Fruit fly (Drosophila melanogaster) whole organism, larva: ENCODE data around the gene Polr1E.

ENCODE experiments used
- noc ChIP-seq: fragments of 200-800 bp; sonication (Bioruptor generic); optimal IDR thresholded peaks from 3 replicates; lab custom pipeline; 2019; ENCODE audit warnings: missing biosample characterization, mild to moderate bottlenecking, missing genetic modification characterization, moderate library complexity

The Polr1E gene

DNA sequence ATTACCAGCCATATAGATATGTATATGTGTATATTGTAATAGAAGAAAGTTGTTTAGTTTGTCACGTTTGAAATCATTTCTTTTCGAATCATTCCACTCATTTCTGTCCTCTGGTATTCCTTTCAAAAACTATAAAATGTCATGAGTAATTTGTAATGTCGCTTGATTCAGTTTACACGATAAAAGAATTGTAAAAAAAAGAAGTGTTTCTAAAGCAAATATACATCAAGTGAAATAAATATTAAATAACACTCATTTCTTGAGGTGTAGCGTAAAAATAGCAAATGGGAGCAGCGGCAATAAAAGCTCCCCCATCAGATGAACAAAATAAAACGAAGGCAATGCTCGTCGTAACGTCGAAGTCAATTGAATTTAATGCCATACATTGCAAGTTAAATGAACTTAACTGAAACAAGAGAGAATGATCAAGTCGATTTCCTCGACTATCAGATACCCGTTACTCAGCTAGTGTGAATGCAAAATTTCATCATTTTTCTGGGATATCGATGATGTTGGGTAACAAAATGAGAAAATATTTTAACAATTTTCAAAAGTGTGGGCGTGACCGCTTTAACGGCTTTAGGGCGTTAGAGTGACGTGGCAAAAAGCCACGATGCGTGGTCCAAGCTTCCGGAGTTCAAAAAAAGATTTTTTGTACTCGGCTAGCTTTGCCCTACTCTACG, 6.1 kb downstream of the Polr1E start:
- no peak for TF ChIP-seq noc (tag; lab: Kevin White, UChicago)

DNA sequence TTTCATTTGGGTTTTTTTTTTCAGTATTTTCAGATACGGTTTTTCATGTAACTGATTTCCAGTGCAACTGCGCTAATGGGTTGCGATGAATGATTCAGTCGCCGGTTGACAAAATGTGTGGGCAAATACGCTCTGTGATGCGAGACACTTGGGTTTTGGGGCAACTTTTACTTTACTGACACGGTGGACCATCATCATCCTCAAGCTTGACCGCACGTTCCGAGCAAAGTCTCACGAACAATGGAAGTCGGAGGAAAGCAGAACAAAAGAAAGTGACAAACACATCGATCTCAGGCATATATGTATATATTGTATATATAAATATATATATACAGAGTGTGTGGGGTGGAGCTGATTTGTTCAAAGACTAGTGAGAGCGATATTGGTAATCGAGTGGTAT, 7.0 kb downstream of the Polr1E start:
- TF ChIP-seq noc (tag; lab: Kevin White, UChicago) = no peak

DNA sequence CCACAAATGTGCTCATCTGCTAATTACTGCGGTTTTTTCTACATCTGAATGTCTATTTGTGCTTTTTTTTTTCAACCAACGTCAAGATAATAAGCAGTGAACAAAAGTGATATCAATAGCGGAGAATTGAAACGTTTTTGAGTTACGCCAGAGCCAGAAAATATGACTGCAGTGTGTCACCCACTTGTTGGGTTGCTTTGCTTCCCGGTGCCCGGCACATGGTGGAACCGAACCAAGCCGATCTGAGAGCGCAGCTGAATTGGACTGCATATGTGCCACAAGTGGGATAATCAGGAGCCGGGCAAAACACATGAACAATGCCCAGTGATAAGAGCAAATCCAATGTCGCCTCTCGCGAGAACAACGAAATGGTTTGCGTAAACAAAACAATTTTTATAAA, 9.2 kb downstream of the Polr1E start:
- TF ChIP-seq noc (tag; lab: Kevin White, UChicago) = no peak

DNA sequence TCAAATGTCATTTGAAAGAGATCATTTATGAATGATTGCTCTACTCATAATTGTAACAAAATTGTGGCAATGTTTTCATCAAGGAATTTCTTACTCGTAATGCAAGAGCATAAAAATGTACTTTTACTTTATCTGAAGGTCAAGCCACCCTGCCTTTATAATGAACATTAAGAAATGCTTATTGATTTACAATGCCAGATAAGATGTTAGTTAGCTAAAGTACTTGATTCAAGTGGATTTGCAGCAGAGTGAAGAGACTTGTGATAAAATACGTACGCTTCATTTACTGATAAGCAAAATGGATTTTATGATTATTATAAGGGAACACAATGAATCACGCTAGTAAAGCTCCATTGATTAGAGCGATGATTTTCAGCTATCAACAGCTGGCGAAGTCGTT, 9.7 kb downstream of the Polr1E start:
- peak; percentile 62 for TF ChIP-seq noc (tag; lab: Kevin White, UChicago)

DNA sequence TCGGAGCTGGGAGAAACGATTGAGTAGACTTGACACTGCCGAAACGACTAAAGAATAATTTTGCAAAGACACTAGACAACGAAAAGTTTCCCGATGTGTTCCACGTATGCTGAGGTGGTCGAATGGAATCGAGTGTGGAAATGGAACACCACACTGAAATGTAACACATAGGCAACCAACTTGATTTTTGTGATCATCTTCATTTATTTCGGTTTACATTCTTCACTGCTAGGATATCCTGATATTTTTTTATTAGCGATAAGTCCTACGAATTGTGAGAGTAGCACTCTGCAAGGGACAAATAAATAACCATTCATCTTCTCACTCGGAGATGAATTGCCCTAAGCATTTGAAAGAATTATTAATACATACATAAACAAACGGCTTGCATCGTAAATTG, 12.9 kb downstream of the Polr1E start, which contains the start of gene CG7131:
TSS of gene CG7131 (minus strand) at position 101 of the 400 bp plus-strand sequence.
- no peak for TF ChIP-seq noc (tag; lab: Kevin White, UChicago)

DNA sequence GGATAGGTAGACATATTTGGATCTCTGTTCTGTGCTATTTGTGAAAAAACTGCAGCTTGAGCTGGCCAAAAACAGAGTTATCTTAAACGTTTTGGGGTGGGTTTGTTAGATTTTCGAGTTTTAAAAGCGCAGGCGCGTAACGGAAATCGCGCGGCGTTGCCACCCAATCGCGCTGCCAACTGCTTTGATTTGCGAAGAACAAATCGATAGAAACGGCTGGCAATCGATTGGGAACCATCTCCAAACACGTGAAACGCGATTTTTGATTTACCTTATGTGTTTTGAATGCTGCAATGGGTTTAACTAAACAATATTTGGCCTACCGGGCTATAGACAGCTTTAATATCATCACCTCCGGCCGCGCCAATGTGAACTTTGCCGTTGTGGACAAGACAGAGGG, 18.1 kb downstream of the Polr1E start, which contains the start of the genes CG14312 and CG8064:
TSS of gene CG14312 (minus strand) at position 88 of the 400 bp plus-strand sequence.
TSS of gene CG8064 (plus strand) at position 220 of the 400 bp plus-strand sequence.
- TF ChIP-seq noc (tag; lab: Kevin White, UChicago) = no peak

DNA sequence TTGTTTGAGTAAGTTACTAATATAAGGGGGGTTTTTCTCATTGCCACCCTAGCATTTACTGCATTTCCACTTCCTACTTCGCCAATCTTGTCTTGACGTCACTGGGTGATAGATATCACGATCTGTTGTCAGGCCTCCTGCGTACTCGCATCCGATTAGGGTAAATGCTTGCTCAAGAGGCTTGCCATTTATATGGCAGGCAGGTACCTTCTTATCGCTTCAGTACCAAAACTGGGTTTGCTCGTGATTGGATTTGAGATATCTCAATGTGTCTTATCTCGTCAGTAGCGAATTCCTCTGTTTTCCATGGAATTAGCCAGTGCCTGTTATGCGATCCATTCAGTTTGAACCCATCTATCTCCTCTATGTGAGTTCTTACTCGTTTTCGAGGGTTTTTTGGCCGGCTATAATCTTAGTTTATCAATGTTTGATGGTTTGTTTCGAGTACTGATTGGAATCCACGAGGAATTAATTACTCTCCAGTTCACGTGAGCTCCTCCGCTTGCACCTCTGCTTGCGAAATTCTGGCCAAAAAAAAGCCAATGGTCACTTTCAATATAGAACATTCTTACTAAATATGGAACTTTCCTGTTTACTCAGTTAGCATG, 20.6 kb downstream of the Polr1E start:
- no peak for TF ChIP-seq noc (tag; lab: Kevin White, UChicago)

DNA sequence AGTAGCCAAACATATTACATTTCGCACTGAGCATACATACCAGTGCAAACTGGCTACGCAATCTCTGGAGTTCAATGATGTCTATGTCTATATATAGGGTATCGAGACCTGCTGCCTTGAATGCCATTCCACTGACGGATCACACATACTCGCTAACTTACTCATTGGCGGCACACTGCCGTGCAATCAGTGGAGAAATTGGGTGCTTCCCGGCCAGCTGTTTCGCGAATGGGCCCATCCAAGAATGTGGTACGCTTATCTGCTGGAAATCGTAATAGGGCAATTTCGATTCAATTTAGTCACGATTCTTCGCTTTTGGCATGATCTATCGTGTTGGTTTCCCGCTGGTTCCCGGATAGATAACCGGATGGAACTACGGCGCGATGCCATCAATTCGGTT, 21.4 kb downstream of the Polr1E start:
- TF ChIP-seq noc (tag; lab: Kevin White, UChicago) = no peak

DNA sequence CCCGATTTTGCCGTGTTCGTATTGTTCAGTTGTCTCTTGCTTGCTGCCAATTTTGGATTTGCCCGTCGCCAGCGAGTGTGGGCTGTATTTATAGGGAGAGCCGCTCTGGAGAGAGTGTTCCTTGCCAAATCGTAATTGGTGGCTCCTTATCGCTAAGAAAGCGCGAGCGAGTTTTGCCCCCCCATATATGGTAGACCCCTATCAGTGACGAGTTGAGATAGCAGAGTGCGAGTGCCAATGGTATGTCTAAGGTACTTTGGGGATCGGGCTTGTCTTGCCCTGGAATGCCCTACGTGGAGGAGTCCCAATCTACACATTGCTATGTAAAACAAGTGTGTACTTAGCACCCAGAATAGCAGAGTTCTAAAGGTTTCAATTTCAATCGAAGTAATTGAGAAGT, 22.0 kb downstream of the Polr1E start, which contains the start of gene CG7142:
TSS of gene CG7142 (minus strand) at position 29 of the 400 bp plus-strand sequence.
- TF ChIP-seq noc (tag; lab: Kevin White, UChicago) = peak; percentile 3

DNA sequence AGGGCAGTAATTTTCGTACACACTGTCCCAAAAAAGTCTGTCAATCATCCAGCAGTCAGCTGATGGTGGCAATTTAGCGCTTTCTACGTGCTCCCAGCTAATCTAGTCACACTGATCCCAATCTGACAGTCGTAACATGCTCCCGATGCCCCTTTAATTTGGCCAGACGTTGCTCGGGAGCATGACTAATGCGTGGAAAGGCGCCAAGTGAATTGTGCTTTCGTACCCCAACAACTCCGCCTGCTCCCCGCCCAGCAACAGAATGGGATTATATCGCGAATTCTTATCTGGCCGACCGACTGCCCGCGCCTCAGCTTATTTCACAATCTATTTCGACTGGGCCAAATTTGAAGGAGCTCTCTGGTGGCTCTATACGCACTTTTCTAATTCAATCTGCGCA, 24.1 kb downstream of the Polr1E start:
- no peak for TF ChIP-seq noc (tag; lab: Kevin White, UChicago)

DNA sequence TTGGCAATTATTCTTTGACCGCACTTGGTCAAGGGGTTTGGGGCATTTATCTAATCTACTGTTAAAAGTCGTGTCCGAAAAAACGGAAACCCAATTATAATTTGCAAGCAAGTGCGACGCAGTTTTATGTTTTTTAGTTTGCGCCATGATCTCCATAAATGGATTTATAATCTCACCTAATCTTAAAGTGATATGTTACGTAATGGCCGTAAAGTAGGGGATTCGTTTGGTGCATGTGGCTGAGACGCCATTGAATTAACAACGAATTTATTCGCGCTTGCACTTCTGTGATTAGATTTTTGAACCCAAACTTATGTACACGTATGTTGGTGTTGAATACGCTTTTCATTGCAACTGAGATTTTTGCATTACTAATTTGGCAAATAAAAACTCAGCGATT, 24.8 kb downstream of the Polr1E start:
- no peak for TF ChIP-seq noc (tag; lab: Kevin White, UChicago)

DNA sequence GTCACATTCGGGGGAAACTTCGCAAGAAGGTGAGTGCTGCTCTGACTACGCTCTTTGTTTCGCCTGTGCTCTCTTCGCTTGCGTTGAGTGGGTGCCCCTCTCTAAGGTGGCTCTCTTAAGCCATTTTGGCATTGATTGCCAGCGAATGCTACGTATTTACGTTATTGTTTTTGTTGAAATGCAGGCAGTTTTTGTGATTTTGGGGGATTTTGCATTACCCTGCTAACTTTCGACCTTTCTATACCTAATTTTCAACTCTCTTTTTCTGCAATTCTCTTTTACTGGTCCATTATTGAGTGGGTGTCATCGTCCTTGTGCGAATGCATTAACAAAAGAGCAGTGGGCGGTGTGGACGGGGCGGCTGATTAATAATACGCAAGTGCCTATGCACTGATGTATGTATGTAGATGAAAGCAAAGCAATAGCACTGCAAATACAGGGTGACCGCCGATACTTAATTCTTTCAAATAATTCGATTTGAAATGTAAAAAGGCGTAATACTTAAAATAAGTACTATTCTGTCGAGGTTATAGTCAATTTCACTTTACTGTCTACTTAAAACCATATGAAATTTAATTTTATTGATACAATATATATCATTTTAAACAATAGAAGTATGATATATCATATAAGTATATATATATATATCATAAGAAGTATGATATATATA, 26.3 kb downstream of the Polr1E start:
- no peak for TF ChIP-seq noc (tag; lab: Kevin White, UChicago)

DNA sequence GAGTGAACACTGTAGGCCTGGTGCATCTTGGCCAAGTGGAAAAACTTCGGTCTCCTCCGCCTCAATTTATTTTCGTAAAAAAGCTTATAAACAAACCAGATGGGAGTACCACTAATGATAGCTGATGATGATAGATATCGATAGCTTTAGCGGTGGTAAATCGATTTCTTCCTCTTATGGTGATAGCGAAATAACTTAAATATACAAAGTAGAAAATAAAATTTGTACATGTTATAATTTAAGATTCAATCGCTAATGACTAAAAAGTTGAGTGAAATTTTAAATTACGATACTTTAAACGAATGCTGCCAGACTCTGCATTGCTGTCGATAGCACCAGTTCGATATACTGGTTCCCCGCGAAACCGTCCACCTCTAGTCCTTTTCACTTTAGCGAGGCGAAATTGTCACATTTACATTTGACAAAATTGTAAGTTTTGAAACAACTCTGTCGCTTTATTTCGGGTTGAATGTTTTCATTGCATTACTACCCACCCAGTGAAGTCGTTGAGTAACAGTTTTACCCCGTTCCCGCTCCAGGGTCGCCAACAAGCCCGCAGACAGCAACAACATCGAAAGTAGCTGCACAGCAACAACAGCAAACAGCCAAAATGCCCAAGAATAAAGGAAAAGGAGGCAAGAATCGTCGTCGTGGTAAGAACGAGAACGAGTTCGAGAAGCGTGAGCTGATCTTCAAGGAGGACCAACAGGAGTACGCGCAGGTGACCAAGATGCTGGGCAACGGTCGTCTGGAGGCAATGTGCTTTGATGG, 27.0 kb downstream of the Polr1E start, which contains the start of the genes Vps39 and eIF1A:
TSS of gene Vps39 (minus strand) at position 119 of the 771 bp plus-strand sequence.
TSS of gene eIF1A (plus strand) at position 338 of the 771 bp plus-strand sequence.
- no peak for TF ChIP-seq noc (tag; lab: Kevin White, UChicago)

DNA sequence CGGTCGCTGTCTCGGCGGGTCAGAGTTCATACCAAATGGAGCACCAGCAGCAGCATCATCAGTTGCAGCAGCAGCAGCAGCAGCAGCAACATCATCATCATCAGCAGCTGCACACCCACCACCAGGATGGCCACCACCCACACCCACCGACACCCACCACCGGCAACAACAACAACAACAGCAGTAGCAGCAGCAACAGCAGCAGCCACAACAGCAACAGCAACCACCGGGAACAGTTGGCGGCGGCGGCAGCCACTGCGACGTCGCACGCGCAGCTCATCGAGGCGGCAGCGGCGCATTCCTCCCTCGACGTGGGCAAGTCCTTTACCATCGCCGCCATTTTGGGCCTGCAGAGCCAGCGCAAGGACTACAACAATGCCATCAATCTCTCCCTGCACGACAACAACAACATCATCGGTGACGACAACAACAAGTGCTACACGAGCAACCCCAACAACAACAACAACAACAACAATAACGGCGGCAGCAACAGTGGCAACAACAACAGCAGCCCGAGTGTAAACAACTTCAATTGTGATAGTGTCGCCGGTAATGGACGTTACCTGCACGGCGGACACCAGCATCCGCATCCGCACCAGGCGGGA, 31.7 kb downstream of the Polr1E start:
- no peak for TF ChIP-seq noc (tag; lab: Kevin White, UChicago)

DNA sequence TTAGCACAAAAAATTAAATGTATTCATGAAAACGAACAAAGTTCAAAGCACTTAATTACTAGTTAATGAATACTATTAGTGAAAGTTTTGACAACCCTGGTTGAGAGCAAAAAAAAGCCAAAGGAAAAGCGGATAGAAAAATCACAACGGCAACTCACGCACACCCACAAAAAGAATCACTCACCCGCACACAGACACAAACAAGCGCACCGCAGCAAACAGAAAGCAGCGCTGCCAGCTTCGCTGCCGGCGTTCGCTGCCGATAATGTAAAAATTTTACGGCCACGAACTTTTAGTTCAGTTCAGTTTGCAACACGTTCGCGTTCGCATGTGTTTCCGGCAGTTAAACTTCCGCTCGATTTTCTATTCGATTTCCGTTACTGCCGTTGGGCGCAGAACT, 34.0 kb downstream of the Polr1E start, which contains the start of gene CG18599:
TSS of gene CG18599 (plus strand) at position 301 of the 400 bp plus-strand sequence.
- no peak for TF ChIP-seq noc (tag; lab: Kevin White, UChicago)
